Worm (Caenorhabditis elegans): ENCODE measurements around the gene ugt-49.

The ugt-49 gene

DNA sequence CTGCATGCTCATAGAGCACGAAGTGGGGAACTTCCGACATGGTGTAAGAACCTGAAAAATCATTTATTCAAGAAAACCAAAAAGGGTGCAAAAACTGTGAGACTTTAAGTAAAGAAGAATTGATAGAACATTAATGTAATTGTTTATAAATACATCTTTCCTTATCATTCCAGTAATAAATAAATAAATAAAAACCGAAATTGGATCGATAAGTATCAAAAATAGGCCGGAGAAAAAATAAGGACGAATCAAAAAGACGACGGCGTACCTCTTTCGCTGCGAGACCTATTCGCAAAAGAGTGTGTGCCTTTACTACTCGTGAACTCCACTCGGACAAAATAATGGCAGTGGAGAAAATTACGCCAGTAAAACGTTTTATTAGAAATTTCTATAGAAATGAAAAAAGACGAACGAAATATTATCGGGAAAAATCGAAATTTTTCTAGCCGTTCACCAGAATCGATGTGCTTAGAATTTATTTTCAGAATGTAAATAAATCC lies 19.1 kb upstream of the ugt-49 start, which contains the start of gene nol-56 (continued):
- TF ChIP-seq Y95B8A.8 (GFP tag; IDR thresholded peaks at IDR 0.05) (no peak), ztf-18 (tag; optimal IDR thresholded peaks at IDR 0.05) (peak; percentile 64), nfya-2 (GFP tag; IDR thresholded peaks at IDR 0.05) (no peak), T07F8.4 (tag; optimal IDR thresholded peaks at IDR 0.05) (no peak), pbrm-1 (GFP tag; IDR thresholded peaks at IDR 0.05) (peak; percentile 39; the same call in 1 of the 2 replicates), madf-6 (GFP tag; IDR thresholded peaks at IDR 0.05) (peak; percentile 51; the same call in 1 of the 2 replicates), F33H1.4 (GFP tag; IDR thresholded peaks at IDR 0.05) (peak; percentile 95), bed-2 (GFP tag; IDR thresholded peaks at IDR 0.05) (peak; percentile 14; the same call in 1 of the 2 replicates), hrde-1 (tag; optimal IDR thresholded peaks at IDR 0.05; ENCODE audit: borderline replicate concordance) (peak; percentile 13), F22D6.2 (tag; optimal IDR thresholded peaks at IDR 0.05) (no peak), rcor-1 (GFP tag; IDR thresholded peaks at IDR 0.05) (0 out of 2 replicates have a peak, but pooled peaks have one; percentile 15), cebp-1 (GFP tag; IDR thresholded peaks at IDR 0.05) (no peak), cebp-1 (tag; optimal IDR thresholded peaks at IDR 0.05) (peak; percentile 53), B0035.1 (tag; optimal IDR thresholded peaks at IDR 0.05) (no peak), ZK185.1 (tag; optimal IDR thresholded peaks at IDR 0.05; ENCODE audit: poor library complexity, severe bottlenecking) (peak; percentile 79), lir-1 (GFP tag; conservative IDR thresholded peaks at IDR 0.05) (peak; percentile 33; the same call in 1 of the 2 replicates), nfyb-1 (GFP tag; IDR thresholded peaks at IDR 0.05) (0 out of 2 replicates have a peak, but pooled peaks have one; percentile 62), hmg-1.2 (GFP tag; IDR thresholded peaks at IDR 0.05) (0 out of 2 replicates have a peak, but pooled peaks have one; percentile 10), die-1 (tag; optimal IDR thresholded peaks at IDR 0.05) (no peak), attf-3 (GFP tag; conservative IDR thresholded peaks at IDR 0.05) (peak; percentile 32; the same call in 1 of the 2 replicates), egl-18 (GFP tag; IDR thresholded peaks at IDR 0.05) (no peak), ceh-27 (GFP tag; optimal IDR thresholded peaks at IDR 0.05) (peak; percentile 65), C06A6.2 (GFP tag; conservative IDR thresholded peaks at IDR 0.05) (no peak), K12H6.12 (tag; optimal IDR thresholded peaks at IDR 0.05) (peak; percentile 24), mcd-1 (GFP tag; IDR thresholded peaks at IDR 0.05) (peak; percentile 78), snpc-1.1 (tag; optimal IDR thresholded peaks at IDR 0.05; ENCODE audit: insufficient read depth) (no peak), lin-35 (GFP tag; optimal IDR thresholded peaks at IDR 0.05) (peak in 1 of 3 experiments; percentile 71), snpc-1.3 (tag; optimal IDR thresholded peaks at IDR 0.05; ENCODE audit: insufficient read depth) (peak; percentile 33), efl-1 (GFP tag; optimal IDR thresholded peaks at IDR 0.05) (peak; percentile 49), madf-10 (tag; optimal IDR thresholded peaks at IDR 0.05) (peak; percentile 29), madf-3 (GFP tag; IDR thresholded peaks at IDR 0.05) (peak; percentile 79), lin-40 (tag; optimal IDR thresholded peaks at IDR 0.05) (peak; percentile 71), madf-8 (GFP tag; conservative IDR thresholded peaks at IDR 0.05) (no peak), ztf-3 (GFP tag; optimal IDR thresholded peaks at IDR 0.05) (no peak), dox-1 (GFP tag; IDR thresholded peaks at IDR 0.05) (peak; percentile 74), tlf-1 (GFP tag; optimal IDR thresholded peaks at IDR 0.05) (peak; percentile 48)

DNA sequence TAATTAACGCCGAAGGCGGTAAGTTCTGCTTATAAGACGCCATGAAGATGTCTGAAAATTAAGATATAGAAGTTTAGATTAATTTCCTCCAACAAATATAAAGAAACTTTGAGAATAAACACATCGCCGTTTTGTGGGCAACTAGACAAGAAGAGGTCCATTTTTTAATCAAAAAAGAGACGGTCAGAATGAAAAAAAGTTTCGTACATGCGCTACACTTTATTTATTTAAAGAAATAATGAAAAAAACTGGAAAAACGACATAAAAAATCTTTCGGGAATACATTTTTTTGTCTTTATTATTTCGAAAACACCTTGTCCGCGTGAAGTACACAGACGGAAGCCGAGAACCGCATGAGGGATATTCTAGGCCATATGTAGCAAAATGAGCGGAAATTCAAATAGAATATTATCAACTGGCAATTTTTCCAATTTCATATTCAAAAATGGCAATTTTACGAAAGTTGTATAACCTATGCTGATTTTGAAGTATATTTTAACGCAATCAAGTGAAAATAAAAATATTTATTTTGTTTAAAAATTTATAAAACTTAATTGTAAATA lies 16.3 kb upstream of the ugt-49 start, which contains the start of gene sluh-7:
Gene sluh-7 (minus strand): TSS at position 51 of the 563 bp plus-strand sequence.
- TF ChIP-seq cebp-1 (GFP tag; IDR thresholded peaks at IDR 0.05) = no peak
- TF ChIP-seq cebp-1 (tag; optimal IDR thresholded peaks at IDR 0.05) = peak; percentile 63
- TF ChIP-seq F55B11.4 (tag; optimal IDR thresholded peaks at IDR 0.05; ENCODE audit: borderline replicate concordance, insufficient read depth) = no peak
- TF ChIP-seq ztf-28 (GFP tag; IDR thresholded peaks at IDR 0.05) = peak; percentile 65; the same call in 1 of the 2 replicates
- no peak for TF ChIP-seq ztf-25 (GFP tag; IDR thresholded peaks at IDR 0.05)
- TF ChIP-seq B0019.2 (GFP tag; conservative IDR thresholded peaks at IDR 0.05) = no peak
- TF ChIP-seq F39B2.1 (GFP tag; IDR thresholded peaks at IDR 0.05) = no peak
- TF ChIP-seq tbp1 (GFP tag; optimal IDR thresholded peaks at IDR 0.05) = peak; percentile 26
- no peak for TF ChIP-seq snpc-4 (GFP tag; optimal IDR thresholded peaks at IDR 0.05)
- peak in 3 of 4 experiments; percentile 24 to 61 (median 56) for TF ChIP-seq snpc-4 (tag; optimal IDR thresholded peaks at IDR 0.05)
- no peak for TF ChIP-seq snpc-1.1 (tag; optimal IDR thresholded peaks at IDR 0.05; ENCODE audit: insufficient read depth)
- TF ChIP-seq T07F8.4 (tag; optimal IDR thresholded peaks at IDR 0.05) = no peak
- no peak for TF ChIP-seq F57C9.4 (tag; optimal IDR thresholded peaks at IDR 0.05)
- TF ChIP-seq bed-1 (GFP tag; IDR thresholded peaks at IDR 0.05) = no peak
- TF ChIP-seq F10E7.11 (tag; optimal IDR thresholded peaks at IDR 0.05) = no peak

Data from whole organism, young adult.